Worm (Caenorhabditis elegans) whole organism, L4 larva: ENCODE data around the gene Y54F10BM.20.

Source experiments
- dpl-1 ChIP-seq: fragments of 150-350 bp; optimal IDR thresholded peaks from 2 replicates; lab custom pipeline; 2014; ENCODE audit warnings: missing biosample characterization, missing genetic modification reagents, missing genetic modification characterization
- fos-1 ChIP-seq: fragments of 150-350 bp; optimal IDR thresholded peaks from 2 replicates; lab custom pipeline; 2014; ENCODE audit warnings: missing biosample characterization, missing genetic modification characterization
- lir-3 ChIP-seq: sonication (generic microtip); optimal IDR thresholded peaks from 2 replicates; lab custom pipeline; 2016; ENCODE audit warnings: mild to moderate bottlenecking, missing genetic modification characterization, missing compliant biosample characterization
- madf-5 ChIP-seq, 2 experiments: fragments of 200-800 bp; sonication (Bioruptor generic); IDR thresholded peaks; 2 replicates each; pipeline ENCODE4 v1.3.6; 2022; ENCODE audit warnings: missing compliant biosample characterization in 2 of 2, missing genetic modification characterization in 2 of 2
- mdt-29 ChIP-seq: fragments of 200-800 bp; sonication (Bioruptor generic); IDR thresholded peaks from 2 replicates; pipeline ENCODE4 v1.3.6; 2022; ENCODE audit warnings: missing genetic modification reagents, missing genetic modification characterization, missing compliant biosample characterization
- nhr-10 ChIP-seq: fragments of 150-350 bp; optimal IDR thresholded peaks from 2 replicates; lab custom pipeline; 2014; ENCODE audit warnings: missing biosample characterization, missing genetic modification characterization
- nhr-11 ChIP-seq: fragments of 150-350 bp; optimal IDR thresholded peaks from 2 replicates; lab custom pipeline; 2014; ENCODE audit warnings: missing biosample characterization, missing genetic modification characterization
- nhr-77 ChIP-seq: fragments of 150-350 bp; optimal IDR thresholded peaks from 2 replicates; lab custom pipeline; 2014; ENCODE audit warnings: missing biosample characterization, missing genetic modification characterization
- pha-4 ChIP-seq, 2 experiments: fragments of 150-350 bp in 1 of 2; fragments of 200-800 bp in 1 of 2; sonication (Bioruptor generic) in 1 of 2; IDR thresholded peaks in 1 of 2; optimal IDR thresholded peaks in 1 of 2; 2 replicates each; pipeline versions ENCODE4 v1.3.6 to Lab custom; 2014 to 2022; ENCODE audit warnings: missing genetic modification characterization in 2 of 2, missing genetic modification reagents in 2 of 2, missing biosample characterization in 1 of 2, missing compliant biosample characterization in 1 of 2
- snpc-4 ChIP-seq: fragments of 150-350 bp; optimal IDR thresholded peaks from 2 replicates; lab custom pipeline; 2014; ENCODE audit warnings: missing biosample characterization, missing genetic modification characterization
- tra-1 ChIP-seq: fragments of 200-800 bp; sonication (Bioruptor generic); IDR thresholded peaks from 2 replicates; pipeline ENCODE4 v1.3.6; 2022; ENCODE audit warnings: missing genetic modification reagents, missing genetic modification characterization, missing compliant biosample characterization

- no peak for TF ChIP-seq madf-5 (GFP tag; IDR thresholded peaks at IDR 0.05; lab: Robert Waterston, UW)
- no peak for TF ChIP-seq snpc-4 (tag; lab: Kevin White, UChicago)
- no peak for TF ChIP-seq pha-4 (GFP tag; IDR thresholded peaks at IDR 0.05; lab: Robert Waterston, UW)
- TF ChIP-seq pha-4 (tag; optimal IDR thresholded peaks at IDR 0.05; lab: Kevin White, UChicago), result no peak
- no peak for TF ChIP-seq nhr-10 (tag; lab: Kevin White, UChicago)
- TF ChIP-seq nhr-11 (tag; lab: Kevin White, UChicago), result no peak
- no peak for TF ChIP-seq tra-1 (GFP tag; lab: Robert Waterston, UW)
- TF ChIP-seq nhr-77 (tag; lab: Kevin White, UChicago), result no peak
- TF ChIP-seq mdt-29, result no peak
- no peak for TF ChIP-seq lir-3
- TF ChIP-seq dpl-1 (GFP tag; lab: Kevin White, UChicago), result no peak
- no peak for TF ChIP-seq fos-1 (tag; lab: Kevin White, UChicago)
Measured at ce11 chrIII:2281975-2282957, 25.8 kb upstream of the Y54F10BM.20 start, which contains the start of gene Y54F10BM.3.
